Fruit fly (Drosophila melanogaster) S2 (cell line): ENCODE results near the gene Irp-1B.

Experiments used
- CG8478 ChIP-seq: fragments of >200 bp; optimal IDR thresholded peaks from 2 replicates; lab custom pipeline; 2018
- CTCF ChIP-seq, 2 experiments: fragments of >200 bp; optimal IDR thresholded peaks; 2 replicates each; lab custom pipeline; 2018

The Irp-1B gene

DNA sequence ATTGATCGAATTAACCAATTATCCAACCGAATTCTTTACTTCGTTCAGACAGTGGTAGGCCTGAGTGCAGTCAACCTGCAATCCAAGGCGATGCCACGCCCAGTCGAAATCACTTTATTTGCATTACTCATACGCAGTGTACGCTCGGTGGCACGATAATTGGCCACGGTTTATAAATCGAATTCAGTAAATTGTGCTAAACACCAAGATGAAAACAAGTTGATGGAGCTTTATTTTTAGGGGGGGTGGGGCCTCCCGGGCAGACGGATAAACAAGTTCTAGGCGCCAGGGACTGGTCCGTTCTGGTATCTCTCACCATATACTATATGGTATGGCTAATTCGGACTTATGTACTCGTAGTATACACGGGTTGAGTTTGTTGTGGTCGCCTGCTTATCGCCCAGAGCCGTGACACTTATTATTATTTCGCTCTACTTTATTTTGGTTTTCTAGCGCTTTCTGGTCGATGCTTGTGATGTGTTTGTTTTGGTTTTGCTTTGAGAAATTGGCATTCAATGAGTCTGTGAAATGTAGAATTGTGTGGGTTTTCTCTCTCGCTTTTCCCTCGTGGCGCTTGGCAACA lies 17.3 kb downstream of the Irp-1B start:
- TF ChIP-seq CG8478 (lab: Kevin White, UChicago) (no peak), CTCF (optimal IDR thresholded peaks at IDR 0.05; lab: Kevin White, UChicago) (no peak)

DNA sequence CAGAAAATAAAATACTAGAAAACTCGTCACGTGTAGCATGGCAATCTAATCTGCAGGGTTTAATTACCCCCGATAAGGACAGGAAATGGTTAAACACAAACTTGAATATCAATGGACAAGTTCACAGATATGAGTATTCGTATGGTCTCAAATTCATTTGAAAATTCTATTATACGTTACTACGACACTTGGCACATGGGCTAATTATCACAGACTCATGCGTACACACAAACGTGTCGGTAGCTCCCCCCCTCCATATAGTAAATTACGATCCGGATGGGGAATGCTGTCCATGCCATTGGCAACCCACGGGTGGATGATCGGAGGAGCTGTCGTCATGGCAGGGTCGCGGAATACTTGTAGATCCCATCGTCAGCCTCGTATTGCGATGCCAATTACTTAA lies 18.3 kb downstream of the Irp-1B start:
- TF ChIP-seq CTCF (optimal IDR thresholded peaks at IDR 0.05; lab: Kevin White, UChicago): no peak
- no peak for TF ChIP-seq CG8478 (lab: Kevin White, UChicago)

DNA sequence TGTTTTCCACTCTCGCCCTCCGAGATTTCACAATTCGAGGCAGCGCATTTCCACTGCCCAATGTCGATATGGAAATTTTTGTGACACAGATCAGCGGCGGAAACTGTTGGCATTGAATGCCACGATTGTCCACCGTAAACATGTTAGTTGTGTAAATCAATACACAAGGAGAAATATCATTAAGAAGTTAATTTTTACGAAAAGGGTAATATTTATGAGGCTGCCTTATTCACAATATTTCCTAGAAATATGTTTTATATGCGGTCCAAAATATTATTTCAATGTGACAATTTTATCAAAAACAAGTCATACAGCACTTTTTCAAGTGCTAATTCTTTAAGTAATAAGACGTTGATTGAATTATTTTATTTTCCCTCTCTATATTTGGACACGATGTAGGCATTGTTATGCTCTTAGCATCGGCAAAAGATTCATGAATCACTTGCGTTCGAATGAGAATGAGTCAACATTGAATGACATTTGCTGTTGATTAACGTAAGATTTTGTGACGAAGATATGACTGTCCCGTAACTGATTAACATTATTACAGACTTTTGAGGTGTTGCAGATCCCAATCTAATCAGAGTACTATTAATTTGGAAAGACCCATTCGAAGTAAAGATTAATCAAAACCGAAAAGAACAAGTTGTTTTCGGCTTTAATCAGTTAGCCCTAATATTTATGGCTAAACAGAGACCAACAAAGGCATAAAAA lies 18.9 kb downstream of the Irp-1B start:
- TF ChIP-seq CTCF (optimal IDR thresholded peaks at IDR 0.05; lab: Kevin White, UChicago): no peak
- TF ChIP-seq CG8478 (lab: Kevin White, UChicago): no peak

DNA sequence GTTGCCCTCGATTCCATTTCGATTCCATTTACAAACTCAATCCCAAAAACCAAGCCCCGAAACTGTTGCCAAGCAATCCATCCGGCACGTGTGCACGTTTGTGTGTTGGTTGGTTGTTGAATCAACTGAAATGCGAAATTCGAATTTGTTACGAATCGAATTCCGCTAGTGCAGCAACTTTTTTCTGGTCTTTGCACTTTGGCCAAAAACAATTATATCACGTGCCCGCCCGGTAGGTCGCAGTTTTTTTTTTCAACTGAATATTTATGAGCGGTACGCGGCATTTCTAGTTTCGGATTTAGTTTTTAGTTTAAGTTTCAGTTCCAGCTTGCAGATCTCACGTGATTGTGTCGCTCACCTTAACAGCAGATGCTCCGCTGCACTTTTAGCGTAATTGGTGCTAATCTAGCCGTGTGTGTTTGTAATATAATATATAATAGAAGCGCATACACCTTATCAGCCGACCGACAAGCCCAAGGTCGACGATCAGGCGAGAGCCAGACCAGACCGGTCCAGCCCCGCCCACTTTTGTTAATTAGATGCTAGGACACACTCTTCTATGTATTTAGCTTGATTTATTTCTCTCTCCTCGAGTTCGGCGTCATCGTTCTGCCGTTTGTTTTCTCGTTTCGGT lies 19.5 kb downstream of the Irp-1B start:
- TF ChIP-seq CG8478 (lab: Kevin White, UChicago) (no peak), CTCF (optimal IDR thresholded peaks at IDR 0.05; lab: Kevin White, UChicago) (no peak)

- TF ChIP-seq CTCF (optimal IDR thresholded peaks at IDR 0.05; lab: Kevin White, UChicago) (no peak), CG8478 (lab: Kevin White, UChicago) (no peak)
These were observed 20.1 kb downstream of the Irp-1B start for dm6 chr3R:10392539-10392919.

dm6 chr3R:10391863-10392538 lies 20.7 kb downstream of the Irp-1B start:
- TF ChIP-seq CG8478 (lab: Kevin White, UChicago) (no peak), CTCF (optimal IDR thresholded peaks at IDR 0.05; lab: Kevin White, UChicago) (no peak)

DNA sequence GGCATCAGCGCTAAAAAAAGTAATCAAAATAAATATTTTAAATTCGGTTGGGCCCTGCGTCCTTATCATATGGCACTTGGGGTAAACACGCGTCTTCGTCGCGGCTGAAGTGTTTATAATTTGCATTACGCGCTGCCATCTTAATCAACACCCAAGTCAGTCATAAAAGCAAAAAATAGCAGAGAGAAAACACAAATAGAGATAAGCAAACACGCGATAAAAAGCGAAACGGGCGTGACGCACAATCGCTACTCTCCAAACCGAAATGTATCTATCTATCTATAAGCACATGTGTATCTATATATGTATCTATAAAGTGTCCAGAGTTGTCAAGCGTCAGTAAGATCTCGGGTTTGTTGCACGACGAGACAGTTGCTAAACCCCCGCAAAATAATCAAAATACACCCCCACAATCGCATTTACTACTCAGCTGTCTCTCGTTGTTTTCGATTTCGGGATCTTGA lies 21.7 kb downstream of the Irp-1B start:
- TF ChIP-seq CG8478 (lab: Kevin White, UChicago): no peak
- TF ChIP-seq CTCF (optimal IDR thresholded peaks at IDR 0.05; lab: Kevin White, UChicago): no peak

DNA sequence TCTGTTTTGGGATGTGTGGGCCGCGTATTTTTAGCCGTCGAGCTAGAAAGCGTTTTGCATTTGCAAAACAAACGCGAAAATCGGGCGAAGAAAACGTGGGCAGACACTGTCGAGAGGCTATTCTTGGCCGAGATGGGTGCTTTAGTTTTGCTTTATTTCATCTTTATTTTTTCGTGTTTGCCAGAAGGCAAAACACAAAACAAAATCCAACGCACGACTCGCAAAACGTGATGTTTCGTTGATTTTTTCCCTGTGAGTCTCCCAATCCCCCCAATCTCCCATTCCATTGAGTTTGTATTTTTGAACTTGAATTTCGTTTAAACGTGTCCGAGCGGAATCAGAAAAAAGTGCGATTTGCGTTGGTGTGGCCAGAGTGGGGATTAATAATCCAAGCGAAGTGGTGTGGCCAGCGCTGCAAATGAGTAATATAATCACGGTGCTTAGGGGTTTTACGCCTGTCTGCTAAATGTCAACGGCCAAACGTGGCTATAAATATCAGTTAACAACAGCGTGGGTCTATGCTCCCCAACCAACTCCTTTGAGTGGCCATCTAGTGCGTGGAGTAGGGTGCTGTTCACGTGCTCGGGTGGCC lies 22.7 kb downstream of the Irp-1B start:
- TF ChIP-seq CTCF (optimal IDR thresholded peaks at IDR 0.05; lab: Kevin White, UChicago): no peak
- TF ChIP-seq CG8478 (lab: Kevin White, UChicago): no peak

- TF ChIP-seq CTCF (optimal IDR thresholded peaks at IDR 0.05; lab: Kevin White, UChicago) (no peak), CG8478 (lab: Kevin White, UChicago) (no peak)
These were observed 23.6 kb downstream of the Irp-1B start for dm6 chr3R:10389027-10389465.

DNA sequence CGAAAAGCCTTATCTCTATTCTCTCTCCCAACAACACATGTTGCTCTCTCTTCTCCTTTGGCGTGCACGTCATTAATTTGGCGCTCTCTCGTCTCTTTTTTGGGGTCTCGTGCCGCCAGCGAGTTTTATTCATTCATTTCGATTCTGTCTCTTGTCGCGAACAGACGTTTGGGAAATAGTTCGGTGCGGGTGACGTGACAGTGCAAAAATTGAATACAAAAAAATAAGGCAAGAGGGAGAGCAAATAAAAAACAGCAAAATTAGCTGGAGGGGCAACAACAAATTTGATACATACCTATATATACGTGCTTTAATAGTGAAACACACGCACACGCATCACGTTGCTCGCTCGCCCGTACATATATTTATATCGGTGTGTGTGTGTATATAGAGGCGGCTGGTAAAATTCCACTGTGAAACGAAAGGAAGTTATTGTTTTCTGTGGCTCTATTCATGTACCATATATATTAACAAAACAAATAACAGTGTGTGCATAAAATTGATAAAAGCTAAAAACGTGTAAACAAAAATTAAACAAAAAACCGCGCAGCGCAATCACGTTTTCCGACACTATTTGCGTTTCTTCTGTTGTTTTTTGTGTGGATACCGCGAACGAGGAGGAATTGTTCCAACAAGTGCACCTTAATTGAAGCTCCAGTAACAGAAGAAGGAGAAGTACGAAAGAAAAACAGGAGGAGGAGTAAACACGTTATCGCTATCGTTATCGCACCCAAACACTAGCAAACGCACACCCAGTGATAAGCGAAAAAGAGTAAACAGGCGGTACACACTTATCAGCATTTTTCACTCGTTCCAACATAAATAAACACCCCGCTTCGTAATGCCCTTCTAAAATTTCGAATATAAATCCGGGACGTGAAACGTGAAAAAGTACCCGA lies 24.3 kb downstream of the Irp-1B start, which contains the start of gene cwo:
TSS of gene cwo (plus strand) at position 131 of the 899 bp plus-strand sequence.
- no peak for TF ChIP-seq CTCF (optimal IDR thresholded peaks at IDR 0.05; lab: Kevin White, UChicago)
- no peak for TF ChIP-seq CG8478 (lab: Kevin White, UChicago)

DNA sequence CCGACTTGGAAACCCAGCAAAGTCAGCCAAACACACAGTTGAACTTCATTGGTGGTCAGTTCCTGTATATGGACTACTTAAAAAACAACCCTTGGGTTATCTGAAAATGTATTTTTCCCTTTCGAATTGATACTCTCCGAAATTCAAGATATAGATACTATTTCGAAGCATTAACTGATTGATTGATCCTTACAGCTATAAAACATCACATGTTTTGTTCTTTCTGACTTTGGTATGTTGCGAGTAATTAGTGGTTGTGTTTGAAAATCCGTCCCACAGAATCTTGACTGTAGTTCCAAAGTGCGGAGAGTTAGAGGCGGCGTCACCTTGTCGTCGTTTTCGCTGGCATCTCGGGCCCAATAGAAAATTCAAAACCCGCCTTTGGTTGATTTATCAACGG lies 32.6 kb downstream of the Irp-1B start:
- no peak for TF ChIP-seq CG8478 (lab: Kevin White, UChicago)

DNA sequence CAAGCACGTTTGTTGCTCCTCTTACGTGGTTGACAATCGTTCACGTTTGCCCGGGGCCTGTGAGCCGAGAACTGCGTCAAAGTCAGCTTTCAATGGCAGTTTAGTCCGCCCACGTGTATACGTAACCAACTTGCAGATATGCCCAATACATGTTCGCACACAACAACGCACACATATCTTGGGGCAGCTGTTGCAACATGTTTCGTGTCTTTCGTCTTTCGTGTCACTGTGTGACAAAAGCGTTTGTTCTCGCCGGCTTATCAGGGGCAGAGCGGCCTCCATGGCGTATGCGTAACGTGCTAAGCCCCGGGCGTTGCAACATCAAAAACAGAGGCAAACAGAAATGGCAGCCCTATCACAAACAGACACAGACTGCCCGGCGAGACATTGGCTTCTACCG lies 33.3 kb downstream of the Irp-1B start:
- no peak for TF ChIP-seq CTCF (optimal IDR thresholded peaks at IDR 0.05; lab: Kevin White, UChicago)
- TF ChIP-seq CG8478 (lab: Kevin White, UChicago): no peak

DNA sequence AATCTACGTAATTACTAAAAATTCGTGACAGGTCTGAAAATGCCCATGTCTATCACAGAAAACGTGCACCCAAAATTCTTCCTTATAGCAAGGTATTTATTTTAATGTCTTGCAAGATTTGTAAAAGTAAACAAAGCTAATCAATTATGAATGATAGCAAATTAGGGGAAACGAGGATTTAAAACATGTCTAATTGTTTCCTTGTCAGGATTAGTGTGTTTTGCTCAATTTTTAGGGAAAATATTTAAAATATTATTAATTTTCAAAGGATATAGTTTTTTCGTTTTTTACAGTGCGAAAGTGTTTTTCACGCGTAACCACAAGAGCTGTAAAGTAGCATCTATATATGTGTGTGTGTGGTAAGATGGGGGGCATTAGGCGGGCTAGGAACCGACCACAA lies 33.7 kb downstream of the Irp-1B start:
- TF ChIP-seq CG8478 (lab: Kevin White, UChicago) (no peak), CTCF (optimal IDR thresholded peaks at IDR 0.05; lab: Kevin White, UChicago) (no peak)
